Fruit fly (Drosophila melanogaster) whole organism, larva: ENCODE data around the gene TSG101.
A peak's percentile ranks its signal among the peaks of the same experiment; 100 is the strongest.

Experiments
- noc ChIP-seq: fragments of 200-800 bp; sonication (Bioruptor generic); optimal IDR thresholded peaks from 3 replicates; lab custom pipeline; 2019; ENCODE audit warnings: missing biosample characterization, mild to moderate bottlenecking, missing genetic modification characterization, moderate library complexity

The TSG101 gene

DNA sequence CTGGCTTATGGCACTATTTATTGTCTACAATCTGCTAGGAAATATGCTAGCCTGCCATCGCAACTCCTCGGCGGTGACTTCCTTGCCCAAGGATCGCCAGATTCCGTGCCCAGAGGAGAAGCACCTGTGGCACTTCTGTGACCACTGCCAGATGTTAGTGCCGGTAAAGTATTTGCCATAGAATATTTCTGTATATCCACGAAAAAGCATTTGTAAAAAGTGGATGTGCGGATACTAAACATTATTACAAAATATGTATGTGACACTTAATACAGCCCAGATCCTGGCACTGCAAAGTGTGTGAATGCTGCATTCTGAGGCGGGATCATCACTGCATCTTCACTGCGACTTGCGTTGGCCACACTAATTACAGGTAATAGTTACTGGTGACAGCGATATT lies 18.8 kb downstream of the TSG101 start:
- no peak for TF ChIP-seq noc

DNA sequence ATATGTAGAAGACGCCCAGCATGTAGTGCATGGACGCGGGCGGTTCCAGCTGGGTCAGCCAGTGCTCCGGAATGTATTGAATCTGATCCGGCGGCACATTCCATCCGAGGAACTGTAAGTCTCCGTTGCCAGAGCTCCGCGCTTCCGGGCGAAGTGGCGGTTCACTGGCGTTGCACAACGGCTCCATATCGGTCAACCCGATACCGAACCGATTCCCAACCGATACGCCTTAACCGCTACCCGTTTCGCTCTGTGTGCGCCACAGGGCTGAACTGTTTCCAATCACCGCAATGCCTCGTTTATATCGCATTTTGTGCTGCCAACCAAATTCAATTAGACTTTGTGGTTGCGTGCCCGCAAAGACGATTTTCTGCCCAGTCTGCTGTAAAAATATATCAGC lies 20.2 kb downstream of the TSG101 start, which contains the start of gene Rh4:
Rh4 (minus strand) TSS at position 234 of the 400 bp plus-strand sequence.
- TF ChIP-seq noc: no peak

DNA sequence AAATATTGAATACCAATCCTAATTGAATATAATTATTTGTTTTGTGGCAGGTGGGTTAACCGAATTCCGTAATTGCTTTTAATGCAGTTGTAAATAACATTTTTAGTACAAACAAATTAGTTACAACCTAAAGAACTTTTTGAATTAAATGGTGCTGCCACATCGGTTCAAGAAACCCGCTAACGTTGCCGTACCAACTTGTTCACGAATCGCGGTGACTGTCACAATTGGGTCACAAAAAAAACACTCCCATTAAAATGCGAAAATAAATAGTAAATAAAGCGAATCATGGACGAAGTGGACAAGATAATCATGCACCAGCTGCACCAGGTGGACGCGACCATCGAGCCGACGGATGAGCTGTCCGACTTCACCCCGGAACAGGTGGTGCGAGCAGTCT lies 20.9 kb downstream of the TSG101 start, which contains the start of gene CG9951:
CG9951 (plus strand) TSS at position 207 of the 400 bp plus-strand sequence.
- no peak for TF ChIP-seq noc

DNA sequence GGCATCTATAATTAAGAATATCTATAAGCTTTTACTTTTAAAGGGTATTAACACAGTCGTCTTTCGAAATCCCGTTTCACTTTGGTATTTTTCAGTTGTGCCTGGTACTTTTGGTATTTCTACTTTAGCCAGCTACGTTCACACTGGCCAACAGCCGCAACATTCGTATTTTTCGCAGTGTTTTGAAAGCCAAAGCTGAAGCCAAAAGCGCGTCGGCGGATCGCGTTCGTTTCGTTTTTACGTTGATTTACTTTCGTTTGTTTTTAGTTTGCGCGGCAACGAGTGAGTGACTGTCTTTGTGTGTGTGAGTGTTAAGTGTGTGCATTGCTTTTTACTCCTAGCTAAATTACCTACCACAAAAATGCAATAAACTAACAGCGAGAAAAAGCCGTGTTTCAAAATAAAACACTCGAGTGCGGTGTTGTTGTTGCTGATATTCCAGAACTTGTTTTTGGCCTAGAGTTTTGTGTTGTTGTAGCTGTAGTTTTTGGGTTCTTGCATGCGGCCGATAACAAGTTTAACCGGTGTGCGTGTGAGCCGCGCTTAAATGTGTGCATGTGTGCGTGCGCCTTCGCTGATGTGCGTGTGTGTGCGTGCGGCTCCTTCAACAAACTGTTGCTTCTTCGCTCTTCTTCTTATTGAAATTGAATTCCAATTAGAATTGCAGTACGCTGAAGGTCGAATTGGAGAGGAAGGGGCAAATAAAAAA lies 23.2 kb downstream of the TSG101 start, which contains the start of gene Lmpt:
Lmpt (plus strand) TSS at position 173 of the 709 bp plus-strand sequence.
- no peak for TF ChIP-seq noc

DNA sequence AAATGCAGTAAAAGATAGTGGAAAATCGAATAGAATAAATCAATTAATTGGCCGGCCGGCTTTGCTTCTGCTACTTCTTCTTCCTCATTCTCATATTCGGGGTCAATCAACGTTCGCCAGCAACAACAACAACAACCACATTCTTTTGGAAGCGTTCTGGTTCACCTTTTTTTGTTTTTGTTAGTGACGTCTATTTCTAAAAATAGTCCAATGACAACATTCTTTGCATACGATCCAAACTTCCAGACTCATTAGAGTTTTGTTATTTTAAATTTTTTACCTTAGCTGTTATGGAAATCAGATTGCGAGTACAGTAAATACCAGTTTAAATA lies 23.7 kb downstream of the TSG101 start:
- TF ChIP-seq noc: no peak

DNA sequence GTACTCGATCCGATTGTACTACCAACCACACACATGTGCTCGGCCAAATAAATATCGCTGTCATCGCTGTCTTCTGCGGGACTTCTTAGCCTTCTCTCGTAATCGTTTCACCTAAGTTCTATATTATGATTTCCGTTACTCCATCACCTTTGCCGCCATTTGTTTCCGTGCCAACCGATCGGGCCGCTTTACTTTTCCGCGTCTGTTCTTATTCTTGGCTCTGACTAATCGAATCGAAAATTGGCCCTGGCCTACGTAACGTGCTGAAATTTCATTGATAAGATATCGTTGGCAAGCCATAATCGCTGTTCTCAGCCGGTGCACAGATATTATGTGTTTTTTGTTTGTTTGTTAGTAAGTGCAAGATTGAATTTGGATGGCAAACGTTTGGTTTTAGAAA lies 25.1 kb downstream of the TSG101 start:
- TF ChIP-seq noc: no peak

DNA sequence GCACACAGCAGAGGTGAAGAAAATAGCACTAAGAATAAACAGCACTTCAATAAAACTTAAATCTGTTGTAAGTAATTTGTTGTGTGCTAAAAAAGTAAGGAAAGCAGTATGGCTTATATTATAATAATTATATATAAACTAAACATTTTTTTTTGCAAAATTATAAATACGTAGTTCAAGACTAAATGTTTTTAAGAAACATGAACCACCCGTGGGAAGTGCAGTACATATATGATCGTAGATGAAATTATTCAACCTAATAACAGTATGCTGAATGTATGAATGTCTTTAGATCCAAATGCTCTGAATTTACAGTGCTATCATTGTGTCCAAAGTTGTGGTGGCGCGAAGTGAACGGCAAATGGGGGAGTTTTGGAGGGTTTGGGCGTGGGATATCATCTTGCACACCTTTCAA lies 28.6 kb downstream of the TSG101 start:
- no peak for TF ChIP-seq noc

DNA sequence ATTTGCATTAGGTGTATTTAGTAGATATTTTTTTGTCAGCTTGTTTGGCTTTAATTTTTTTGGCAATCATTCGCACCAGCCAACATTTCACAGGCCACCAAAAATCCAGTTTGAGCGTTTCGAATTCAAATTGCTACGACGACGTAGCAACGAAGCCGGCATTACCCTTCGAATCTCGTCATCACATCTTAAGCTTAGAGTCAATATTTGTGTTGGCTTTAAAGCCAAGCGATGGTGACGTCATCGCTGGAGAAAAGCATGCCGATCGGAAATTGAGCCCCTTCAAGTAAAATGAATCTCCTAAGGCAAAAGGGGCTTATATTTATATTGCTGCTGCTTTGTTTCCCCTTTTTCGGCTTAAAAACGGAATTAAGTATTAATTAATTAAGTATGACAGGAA lies 29.5 kb downstream of the TSG101 start:
- no peak for TF ChIP-seq noc

DNA sequence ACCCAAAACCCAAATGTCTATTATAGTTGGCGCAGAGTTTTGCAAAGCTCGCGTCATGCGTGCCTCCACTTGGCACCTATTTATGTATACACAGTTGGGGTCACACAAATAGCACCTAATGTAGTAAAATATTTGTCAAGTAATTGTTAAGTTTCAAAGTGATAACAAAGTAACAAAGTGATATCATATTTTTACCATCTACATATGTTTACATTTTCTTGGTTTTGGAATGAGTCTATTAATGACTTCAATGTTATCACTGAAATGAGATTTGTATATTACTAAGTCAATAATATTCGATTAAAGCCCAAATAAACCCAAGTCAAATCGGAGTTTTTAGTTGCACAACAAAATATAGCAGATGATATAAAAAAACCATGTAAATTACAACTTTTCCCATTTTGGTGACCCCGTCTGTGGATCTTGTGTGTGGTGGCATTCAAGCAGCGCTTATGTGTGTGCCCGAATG lies 30.4 kb downstream of the TSG101 start:
- TF ChIP-seq noc: peak; percentile 87

DNA sequence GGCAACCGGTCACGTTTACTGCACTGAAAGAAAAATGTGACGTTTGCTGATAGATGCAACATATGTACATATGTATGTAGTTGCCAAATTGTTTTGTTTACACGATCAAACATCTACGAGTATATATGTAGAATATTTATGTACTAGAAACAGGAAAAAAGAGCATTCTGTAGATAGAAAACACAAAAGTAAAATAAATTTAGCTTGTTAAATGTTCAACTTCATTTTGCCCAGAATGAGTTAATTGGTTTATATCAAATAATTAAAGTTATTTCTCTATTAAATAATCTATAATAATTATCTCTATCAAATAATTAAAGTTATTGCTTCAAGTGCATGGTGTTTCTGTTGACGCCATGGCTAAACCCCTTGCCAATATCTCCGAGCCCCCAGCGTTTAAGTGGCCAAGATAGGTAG lies 31.0 kb downstream of the TSG101 start:
- TF ChIP-seq noc: no peak

DNA sequence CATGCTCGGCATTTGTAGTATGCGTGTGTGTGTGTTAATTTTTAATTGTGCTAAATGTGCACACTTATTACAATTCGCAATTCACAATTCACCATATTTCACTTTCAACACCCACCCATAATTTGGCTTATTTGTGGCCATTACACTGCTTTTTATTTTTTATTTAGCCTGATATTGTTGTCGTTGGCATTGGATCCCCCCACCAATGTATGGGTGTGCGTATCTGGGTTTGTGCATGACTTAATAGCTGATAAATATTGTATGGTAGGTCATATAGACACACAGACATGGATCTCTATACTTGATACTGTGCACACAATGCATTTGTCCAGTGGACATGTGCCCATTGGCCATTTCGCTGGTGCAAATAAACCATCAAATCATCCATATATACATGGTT lies 31.6 kb downstream of the TSG101 start:
- TF ChIP-seq noc: no peak

DNA sequence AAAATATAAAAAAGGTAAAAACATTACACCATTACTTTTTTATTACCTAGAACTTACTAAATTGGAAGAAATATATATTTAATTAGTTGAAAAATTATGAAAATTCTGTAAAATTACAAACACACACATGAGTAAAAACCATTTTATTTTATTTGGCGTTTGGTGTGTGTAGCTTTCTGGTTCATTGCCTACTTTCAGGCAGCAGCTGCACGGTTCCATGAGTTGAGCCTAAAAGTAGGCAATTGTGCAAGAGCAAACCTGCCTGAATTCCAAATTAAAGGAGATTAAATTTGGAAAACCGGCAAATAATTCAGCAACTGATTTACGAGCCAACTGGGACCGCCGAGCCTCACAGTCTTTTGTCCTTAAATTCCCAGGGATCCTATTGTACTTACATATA lies 33.4 kb downstream of the TSG101 start:
- no peak for TF ChIP-seq noc

DNA sequence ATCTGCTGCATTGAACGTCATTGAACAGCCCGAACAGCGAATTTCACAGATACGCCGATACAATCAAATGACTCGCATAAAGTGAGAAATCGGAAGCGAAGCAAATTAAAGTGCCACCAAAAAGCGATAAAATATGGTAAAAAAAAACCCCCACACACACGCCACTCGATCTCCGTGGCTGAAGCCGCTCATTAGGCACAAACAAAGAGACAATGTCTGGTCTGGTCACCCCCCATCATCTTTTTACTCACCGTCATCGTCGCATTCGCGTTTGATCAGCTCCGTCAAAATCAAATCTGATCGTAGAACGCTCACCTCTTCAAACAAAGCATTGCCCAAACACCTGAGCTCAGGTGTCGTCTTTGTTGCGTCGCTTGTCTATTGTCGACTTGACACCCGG lies 33.9 kb downstream of the TSG101 start:
- TF ChIP-seq noc: no peak

DNA sequence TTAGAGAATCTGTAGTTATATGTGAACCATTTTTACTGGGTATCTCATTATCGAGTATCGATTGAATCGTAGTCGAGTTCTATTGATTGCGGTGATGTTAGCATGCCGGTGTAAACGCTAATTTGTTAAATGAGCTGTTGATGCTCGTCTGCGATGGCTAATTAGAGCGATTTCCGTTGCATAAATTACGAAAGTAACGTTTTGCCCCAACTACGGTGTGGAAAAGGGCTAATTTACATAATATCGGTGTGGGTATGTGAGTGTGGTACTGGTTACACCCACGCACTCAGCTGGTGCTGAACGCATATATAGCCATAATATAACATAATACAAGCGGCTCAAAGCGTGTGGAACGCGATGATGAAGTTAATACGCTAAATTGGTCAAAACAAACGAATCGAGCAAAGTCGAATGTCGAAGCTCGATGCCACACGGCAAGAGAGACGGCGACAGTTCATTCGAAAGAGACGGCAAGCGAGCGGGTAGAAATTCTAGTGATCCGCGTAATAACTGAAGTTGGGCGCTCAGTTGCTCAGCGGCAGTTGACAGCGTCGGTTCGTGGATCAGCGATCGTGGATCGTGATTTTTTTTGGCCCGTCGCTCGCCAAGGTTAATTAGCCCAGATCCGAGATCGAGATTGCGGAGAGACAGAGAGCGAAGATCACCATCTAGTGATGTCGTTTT lies 34.8 kb downstream of the TSG101 start, which contains the start of gene CG32170:
CG32170 (plus strand) TSS at position 525 of the 684 bp plus-strand sequence.
- TF ChIP-seq noc: no peak

DNA sequence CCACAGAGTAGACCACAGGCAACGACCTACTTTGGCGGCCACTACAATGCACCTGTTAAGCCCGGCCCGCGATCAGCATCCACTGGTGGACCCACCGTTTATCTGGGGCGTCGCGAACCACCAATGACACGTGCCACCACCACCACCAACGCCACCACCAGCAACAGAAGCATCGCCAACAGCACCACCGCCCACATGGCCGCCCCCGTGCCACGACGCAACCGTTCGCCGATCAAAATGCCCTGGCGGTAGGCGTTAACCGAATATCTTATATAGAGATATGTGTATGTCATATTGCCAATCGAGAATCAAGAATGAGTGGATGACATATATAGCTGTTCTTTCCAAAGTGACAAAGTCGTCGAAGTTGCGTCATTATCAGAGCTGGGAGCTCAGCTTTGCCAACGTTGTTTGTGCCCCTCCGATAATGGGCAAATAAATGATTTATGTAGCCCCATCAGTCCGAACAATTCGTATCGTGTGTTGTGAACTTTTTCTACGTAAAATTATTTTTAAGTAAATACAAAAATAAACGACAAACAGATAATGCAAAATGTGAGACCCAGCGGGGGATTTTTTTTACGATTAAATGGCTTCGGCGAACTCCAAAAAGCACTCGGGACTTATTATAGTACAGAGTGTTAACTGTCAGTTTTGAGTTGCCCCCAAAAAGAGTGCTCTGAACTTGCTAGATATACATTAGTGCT lies 36.9 kb downstream of the TSG101 start:
- TF ChIP-seq noc: no peak

DNA sequence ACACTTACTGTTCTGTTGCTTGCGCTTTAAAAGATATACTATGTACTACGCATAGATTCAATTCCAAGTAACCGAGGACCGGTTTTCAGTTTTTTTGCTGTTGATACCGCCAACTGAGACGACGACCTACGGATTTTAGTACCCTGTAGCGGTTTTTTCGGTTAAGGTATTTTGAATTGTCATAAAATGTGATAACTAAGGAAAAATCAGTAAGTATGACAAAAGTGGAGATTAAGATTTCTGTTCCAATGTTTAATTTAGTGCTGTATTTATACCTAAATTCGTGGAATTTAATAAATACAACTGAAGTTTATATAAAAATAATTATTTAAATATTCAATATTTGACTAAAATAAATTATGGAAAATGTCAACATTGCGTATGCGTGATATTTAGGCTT lies 39.0 kb downstream of the TSG101 start:
- TF ChIP-seq noc: peak; percentile 44

DNA sequence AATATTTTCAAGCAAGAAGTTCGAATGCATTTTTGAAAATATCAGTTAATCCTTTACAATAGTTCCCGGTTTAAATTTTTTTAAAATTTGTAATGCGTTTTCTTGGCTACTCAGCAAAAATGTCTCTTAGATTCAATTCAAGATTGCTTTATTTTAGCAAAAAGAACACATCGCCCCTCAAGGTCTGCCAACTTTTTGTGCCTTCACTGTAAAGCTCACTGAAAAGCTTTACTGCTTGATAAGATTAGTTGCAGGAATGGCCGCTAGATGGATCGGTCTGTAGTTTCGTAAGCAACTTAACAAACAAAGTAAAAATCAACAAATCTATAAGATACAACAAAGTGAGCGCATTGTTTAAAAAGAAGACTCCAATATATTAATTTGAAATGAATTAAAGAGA lies 41.9 kb downstream of the TSG101 start:
- no peak for TF ChIP-seq noc
